Worm (Caenorhabditis elegans) whole organism, dauer: ENCODE results near the gene grd-12.

ENCODE experiments used
- unc-62 ChIP-seq: sonication (generic microtip); optimal IDR thresholded peaks from 2 replicates; lab custom pipeline; 2017; ENCODE audit warnings: missing biosample characterization, missing genetic modification reagents, missing genetic modification characterization

grd-12 gene

DNA sequence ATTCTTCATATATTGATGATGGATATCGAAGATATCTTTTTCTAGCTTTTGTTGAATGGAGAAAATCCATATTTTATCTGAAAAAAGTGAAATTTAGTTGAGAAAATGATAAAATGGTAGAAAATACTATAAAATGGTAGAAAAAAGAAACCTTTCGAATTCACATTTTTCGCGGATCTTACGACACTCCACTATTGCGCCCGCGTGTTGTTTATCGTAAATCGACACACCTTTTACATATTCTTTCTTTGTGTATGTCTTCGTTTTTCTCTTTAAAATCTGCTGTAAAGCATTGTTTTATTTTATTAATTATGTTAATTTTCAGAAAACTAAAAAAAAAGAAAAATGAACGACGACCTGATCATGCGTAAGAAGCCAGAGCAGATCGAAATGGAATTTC, 12.5 kb downstream of the grd-12 start, which contains the start of the genes cdt-2 and T01C3.2:
Gene cdt-2, minus strand, starts transcription at position 284 of the 400 bp plus-strand sequence.
Gene T01C3.2, plus strand, starts transcription at position 326 of the 400 bp plus-strand sequence.
- TF ChIP-seq unc-62, result no peak

DNA sequence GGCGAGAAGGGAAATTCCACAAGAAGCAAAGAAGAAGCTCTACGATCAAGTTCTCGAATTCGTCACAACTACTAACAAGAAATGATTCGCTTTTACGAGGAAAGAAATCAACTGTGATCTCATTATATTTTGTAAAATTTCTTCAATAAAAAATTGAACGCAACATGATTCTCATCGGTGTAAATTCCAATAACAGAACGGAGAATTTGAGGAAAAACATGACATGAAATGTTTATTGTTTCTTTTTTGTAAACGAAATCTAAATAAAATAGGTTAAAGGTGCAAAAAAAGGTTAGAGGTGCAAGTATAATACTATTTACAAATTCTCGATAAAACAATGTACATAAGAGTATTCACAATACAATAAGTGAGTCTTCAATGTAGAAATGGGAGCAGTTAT, 13.2 kb downstream of the grd-12 start:
- no peak for TF ChIP-seq unc-62

DNA sequence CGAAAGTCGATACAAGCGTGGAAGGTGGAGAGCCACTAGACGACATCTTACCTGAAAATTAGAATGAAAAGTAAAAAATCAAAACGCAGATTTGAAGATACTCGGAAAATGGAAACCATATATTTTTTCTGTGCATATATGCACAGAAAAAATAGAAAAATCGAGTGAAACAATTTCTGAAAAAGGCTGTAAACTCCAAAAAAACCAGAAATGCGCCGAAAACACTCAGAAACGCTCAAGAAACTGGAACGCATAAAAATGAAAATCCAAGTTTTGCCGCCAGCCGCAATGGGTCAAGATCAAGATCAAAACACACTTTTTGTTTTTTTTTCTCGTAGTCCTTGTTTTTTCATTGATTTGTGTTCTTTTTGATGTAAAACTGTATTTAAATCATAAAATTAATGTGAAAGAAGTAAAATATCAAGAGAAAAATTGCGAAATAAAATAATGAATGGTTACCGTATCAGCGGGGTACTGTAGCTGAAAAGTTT, 14.4 kb downstream of the grd-12 start, which contains the start of gene T01C3.3:
Gene T01C3.3, minus strand, starts transcription at position 51 of the 491 bp plus-strand sequence.
- TF ChIP-seq unc-62, result no peak

ce11 chrV:14993620-14994019, 15.3 kb downstream of the grd-12 start, which contains the start of gene fil-1:
Gene fil-1 (plus strand): TSS chrV:14993838.
- TF ChIP-seq unc-62, result no peak

- TF ChIP-seq unc-62, result no peak
These were observed 17.9 kb downstream of the grd-12 start, which contains the start of gene irld-14 for ce11 chrV:14996236-14996635. Gene irld-14 (plus strand): TSS chrV:14996536.

DNA sequence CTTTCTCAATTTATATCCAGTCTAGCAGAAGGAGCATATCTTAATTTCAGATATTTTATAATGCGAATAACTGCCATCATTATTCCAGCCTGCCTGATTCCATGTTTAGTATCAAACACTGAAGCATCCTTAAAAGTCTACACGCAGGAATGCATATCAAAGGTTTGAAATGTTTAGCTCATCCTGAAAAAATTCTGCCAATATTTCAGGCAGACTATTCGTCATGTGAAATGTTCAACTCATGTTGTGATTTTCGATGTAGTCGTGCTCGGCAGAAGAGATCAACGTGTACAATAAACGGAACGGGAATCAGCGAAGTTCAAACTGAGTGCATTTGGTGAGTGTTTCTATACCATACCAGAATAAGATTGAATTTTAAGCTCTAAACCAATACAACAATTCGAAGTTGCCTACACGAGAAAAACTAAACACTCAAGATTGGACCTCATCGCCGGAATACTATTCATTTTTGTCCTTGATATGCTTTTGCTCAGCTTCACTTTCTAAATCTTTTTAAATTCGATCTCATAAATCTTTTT, 21.2 kb downstream of the grd-12 start, which contains the start of gene T01C3.11:
Gene T01C3.11, plus strand, starts transcription at position 51 of the 539 bp plus-strand sequence.
- TF ChIP-seq unc-62, result no peak

DNA sequence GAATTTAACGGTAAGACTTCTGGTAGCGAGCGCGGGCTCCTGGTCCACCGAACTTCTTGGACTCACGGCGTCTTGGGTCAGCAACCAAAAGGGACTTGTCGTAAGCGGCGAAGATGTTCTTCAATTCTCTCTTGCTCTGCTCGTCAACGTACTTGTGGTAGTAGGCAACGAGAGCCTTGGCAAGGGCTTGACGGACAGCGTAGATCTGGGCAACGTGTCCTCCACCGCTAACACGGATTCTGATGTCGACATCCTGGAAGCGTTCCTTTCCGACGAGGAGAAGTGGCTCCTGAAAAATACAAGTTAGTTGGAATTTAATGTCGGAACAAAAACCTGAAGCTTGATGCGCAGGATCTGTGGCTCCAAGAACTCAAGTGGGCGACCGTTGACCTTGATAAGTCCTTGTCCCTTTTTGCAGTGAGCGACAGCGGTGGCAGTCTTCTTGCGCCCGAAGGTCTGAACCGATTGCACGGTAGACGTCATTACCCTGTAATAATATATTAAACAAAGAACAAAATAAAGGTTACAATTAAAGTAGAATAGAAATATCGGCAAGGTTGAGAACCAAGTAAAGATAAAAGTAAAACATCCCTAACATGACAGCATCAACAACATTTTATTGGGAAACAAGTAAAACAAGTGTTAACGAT, 21.9 kb downstream of the grd-12 start, which contains the start of gene rps-16:
Gene rps-16, minus strand, starts transcription at position 487 of the 650 bp plus-strand sequence.
- no peak for TF ChIP-seq unc-62

DNA sequence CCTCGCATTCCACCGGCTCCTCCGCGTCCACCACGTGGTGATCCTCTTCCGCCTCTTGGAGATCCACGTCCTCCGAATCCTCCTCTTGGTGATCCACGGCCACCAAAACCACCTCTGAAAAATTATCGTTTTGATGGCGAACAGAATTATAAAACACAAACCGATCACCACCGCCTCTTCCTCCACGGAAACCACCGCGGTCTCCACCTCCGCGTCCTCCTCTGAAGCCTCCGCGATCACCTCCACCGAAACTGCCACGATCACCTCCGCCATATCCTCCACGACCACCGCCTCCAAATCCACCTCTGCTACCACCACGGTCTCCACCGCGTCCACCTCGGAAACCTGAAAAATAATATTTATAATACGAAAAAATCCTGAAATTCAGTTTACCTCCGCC, 23.2 kb downstream of the grd-12 start:
- no peak for TF ChIP-seq unc-62

DNA sequence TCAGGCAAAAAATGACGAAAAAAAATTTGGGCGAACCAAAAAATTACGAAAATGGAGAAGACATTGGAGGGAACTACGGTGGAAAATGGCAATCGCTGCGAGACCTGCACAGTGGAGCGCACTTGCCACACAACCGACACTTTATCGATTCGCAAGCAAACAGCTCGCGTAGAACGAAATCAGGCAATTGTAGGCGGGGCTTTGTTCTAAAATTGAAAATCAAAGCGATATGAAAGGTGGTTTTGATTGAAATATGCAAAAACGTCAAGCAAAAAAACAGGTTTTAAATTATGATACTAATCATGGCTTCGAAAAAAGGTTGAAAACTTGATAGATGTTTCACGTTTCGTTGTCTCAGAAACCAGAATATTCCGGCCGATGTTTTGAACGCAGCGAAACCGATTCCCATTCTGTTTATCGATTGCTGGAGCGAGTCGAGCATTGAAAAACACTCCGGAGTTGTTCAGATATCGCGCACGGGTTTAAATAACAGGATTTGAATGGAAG, 23.9 kb downstream of the grd-12 start, which contains the start of the genes fib-1 and mut-15:
Gene fib-1, minus strand, starts transcription at position 40 of the 507 bp plus-strand sequence.
Gene mut-15, plus strand, starts transcription at position 360 of the 507 bp plus-strand sequence.
- TF ChIP-seq unc-62, result no peak

- TF ChIP-seq unc-62, result no peak
These were observed 26.5 kb downstream of the grd-12 start, which contains the start of gene hrde-2 for ce11 chrV:15004800-15005199. Gene hrde-2 (plus strand): TSS chrV:15005100.

- TF ChIP-seq unc-62, result no peak
These were observed 33.3 kb downstream of the grd-12 start, which contains the start of gene nmr-2 for ce11 chrV:15011560-15011959. Gene nmr-2 (minus strand): TSS chrV:15011660.

ce11 chrV:15012542-15013301, 34.4 kb downstream of the grd-12 start:
- TF ChIP-seq unc-62, result no peak

- no peak for TF ChIP-seq unc-62
These were observed 35.0 kb downstream of the grd-12 start for ce11 chrV:15013328-15013727.

DNA sequence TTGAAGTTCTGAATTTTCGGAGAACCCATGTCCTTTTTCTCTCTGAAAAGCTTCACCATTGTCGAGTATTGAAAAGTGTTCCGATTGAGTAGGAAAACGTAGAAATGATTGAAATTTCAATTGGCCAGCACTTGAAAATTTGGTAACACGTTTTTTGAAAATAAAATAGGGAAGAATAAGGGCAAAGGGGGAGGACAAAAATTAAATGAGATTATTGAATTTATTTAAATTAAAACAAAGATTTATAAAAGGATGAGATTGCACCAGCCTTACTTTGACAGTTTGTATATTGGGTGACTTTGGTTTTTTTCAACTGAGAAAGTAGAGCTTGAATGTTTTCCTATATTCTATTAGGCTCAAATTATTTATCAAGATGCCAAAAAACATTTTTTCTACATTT, 35.9 kb downstream of the grd-12 start, which contains the start of gene obr-2:
Gene obr-2, minus strand, starts transcription at position 101 of the 400 bp plus-strand sequence.
- no peak for TF ChIP-seq unc-62

ce11 chrV:15015799-15016198, 37.5 kb downstream of the grd-12 start:
- TF ChIP-seq unc-62, result no peak

- no peak for TF ChIP-seq unc-62
These were observed 38.6 kb downstream of the grd-12 start for ce11 chrV:15016795-15017429.
